Fruit fly (Drosophila melanogaster) whole organism, embryonic: ENCODE results near the gene CG8891.

Source experiments
- Adf1 ChIP-seq: fragments of 200-800 bp; sonication (Bioruptor generic); IDR thresholded peaks from 2 replicates; pipeline ENCODE4 v1.3.6; 2022; ENCODE audit warnings: missing biosample characterization, missing genetic modification characterization
- Bdp1 ChIP-seq: fragments of 200-800 bp; sonication (Bioruptor generic); optimal IDR thresholded peaks from 3 replicates; lab custom pipeline; 2016; ENCODE audit warnings: missing biosample characterization, missing genetic modification characterization
- CG10267 ChIP-seq: fragments of 200-800 bp; sonication (Bioruptor generic); optimal IDR thresholded peaks from 2 replicates; lab custom pipeline; 2018; ENCODE audit warnings: missing biosample characterization, mild to moderate bottlenecking, missing genetic modification characterization, moderate library complexity
- CG10654 ChIP-seq: fragments of 200-800 bp; sonication (Bioruptor generic); optimal IDR thresholded peaks from 2 replicates; lab custom pipeline; 2016; ENCODE audit warnings: missing biosample characterization, missing genetic modification characterization
- CG11696 ChIP-seq: fragments of 200-800 bp; sonication (Bioruptor generic); IDR thresholded peaks from 2 replicates; pipeline ENCODE4 v1.3.6; 2022; ENCODE audit warnings: missing biosample characterization, missing genetic modification characterization
- CG12299 ChIP-seq: fragments of 200-800 bp; sonication (Bioruptor generic); optimal IDR thresholded peaks from 2 replicates; lab custom pipeline; 2018; ENCODE audit warnings: missing biosample characterization, mild to moderate bottlenecking, missing genetic modification characterization
- CG12769 ChIP-seq: fragments of 200-800 bp; sonication (Bioruptor generic); optimal IDR thresholded peaks from 2 replicates; lab custom pipeline; 2019; ENCODE audit warnings: missing biosample characterization, mild to moderate bottlenecking, missing genetic modification characterization, moderate library complexity
- CG1647 ChIP-seq: fragments of 200-800 bp; sonication (Bioruptor generic); optimal IDR thresholded peaks from 3 replicates; lab custom pipeline; 2016; ENCODE audit warnings: missing biosample characterization, missing genetic modification characterization
- CG17186 ChIP-seq: fragments of 200-800 bp; sonication (Bioruptor generic); optimal IDR thresholded peaks from 3 replicates; lab custom pipeline; 2017; ENCODE audit warnings: missing biosample characterization, missing genetic modification reagents, missing genetic modification characterization
- CG17612 ChIP-seq: fragments of 200-800 bp; sonication (Bioruptor generic); IDR thresholded peaks from 2 replicates; pipeline ENCODE4 v1.3.6; 2022; ENCODE audit warnings: missing biosample characterization, missing genetic modification characterization
- CG17802 ChIP-seq: fragments of 200-800 bp; sonication (Bioruptor generic); optimal IDR thresholded peaks from 2 replicates; lab custom pipeline; 2018; ENCODE audit warnings: missing biosample characterization, mild to moderate bottlenecking, missing genetic modification characterization, moderate library complexity
- CG18764 ChIP-seq: fragments of 200-800 bp; sonication (Bioruptor generic); optimal IDR thresholded peaks from 3 replicates; lab custom pipeline; 2016; ENCODE audit warnings: missing biosample characterization, missing genetic modification characterization
- CG2199 ChIP-seq: fragments of 200-800 bp; sonication (Bioruptor generic); IDR thresholded peaks from 3 replicates; pipeline ENCODE4 v1.3.6; 2022; ENCODE audit warnings: missing biosample characterization, missing genetic modification characterization
- CG4282 ChIP-seq: fragments of 200-800 bp; sonication (Bioruptor generic); optimal IDR thresholded peaks from 2 replicates; lab custom pipeline; 2016; ENCODE audit warnings: missing biosample characterization, missing genetic modification characterization
- CG4707 ChIP-seq: fragments of 200-800 bp; sonication (Bioruptor generic); optimal IDR thresholded peaks from 2 replicates; lab custom pipeline; 2018; ENCODE audit warnings: missing biosample characterization, mild to moderate bottlenecking, missing genetic modification characterization, moderate library complexity
- CG4730 ChIP-seq: fragments of 200-800 bp; sonication (Bioruptor generic); IDR thresholded peaks from 2 replicates; pipeline ENCODE4 v1.3.6; 2022; ENCODE audit warnings: missing biosample characterization, missing genetic modification characterization
- CG7987 ChIP-seq: fragments of 200-800 bp; sonication (Bioruptor generic); optimal IDR thresholded peaks from 2 replicates; lab custom pipeline; 2018; ENCODE audit warnings: missing biosample characterization, mild to moderate bottlenecking, missing genetic modification characterization, moderate library complexity
- CG8388 ChIP-seq: fragments of 200-800 bp; sonication (Bioruptor generic); optimal IDR thresholded peaks from 2 replicates; lab custom pipeline; 2019; ENCODE audit warnings: missing biosample characterization, mild to moderate bottlenecking, missing genetic modification characterization, moderate library complexity
- CG8478 ChIP-seq: fragments of >200 bp; optimal IDR thresholded peaks from 2 replicates; lab custom pipeline; 2018
- CrebB ChIP-seq: fragments of 200-800 bp; sonication (Bioruptor generic); optimal IDR thresholded peaks from 3 replicates; lab custom pipeline; 2018; ENCODE audit warnings: missing biosample characterization, mild to moderate bottlenecking, missing genetic modification characterization
- D19B ChIP-seq: fragments of 200-800 bp; sonication (Bioruptor generic); optimal IDR thresholded peaks from 2 replicates; lab custom pipeline; 2017; ENCODE audit warnings: missing biosample characterization, mild to moderate bottlenecking, missing genetic modification characterization
- Deaf1 ChIP-seq: fragments of 200-800 bp; optimal IDR thresholded peaks from 3 replicates; lab custom pipeline; 2019; ENCODE audit warnings: missing biosample characterization, mild to moderate bottlenecking, missing genetic modification characterization, moderate library complexity
- Dek ChIP-seq: fragments of 200-800 bp; sonication (Bioruptor generic); optimal IDR thresholded peaks from 3 replicates; lab custom pipeline; 2019; ENCODE audit warnings: missing biosample characterization, mild to moderate bottlenecking, missing genetic modification characterization, moderate library complexity
- Dfd ChIP-seq, 2 experiments: fragments of >200 bp; optimal IDR thresholded peaks; 2 replicates each; lab custom pipeline; 2017; ENCODE audit warnings: missing biosample characterization in 2 of 2, missing genetic modification characterization in 2 of 2
- Dip2 ChIP-seq: fragments of 200-800 bp; sonication (Bioruptor generic); IDR thresholded peaks from 2 replicates; pipeline ENCODE4 v1.3.6; 2022; ENCODE audit warnings: missing biosample characterization, missing genetic modification characterization
- Dip3 ChIP-seq: fragments of 200-800 bp; sonication (Bioruptor generic); optimal IDR thresholded peaks from 3 replicates; lab custom pipeline; 2016; ENCODE audit warnings: missing biosample characterization, missing genetic modification characterization
- E2f1 ChIP-seq: fragments of 200-800 bp; sonication (Bioruptor generic); IDR thresholded peaks from 2 replicates; pipeline ENCODE4 v1.3.6; 2022; ENCODE audit warnings: missing biosample characterization, missing genetic modification characterization
- HLHmδ ChIP-seq: fragments of 200-800 bp; sonication (Bioruptor generic); optimal IDR thresholded peaks from 2 replicates; lab custom pipeline; 2018; ENCODE audit warnings: missing biosample characterization, mild to moderate bottlenecking, missing genetic modification characterization, moderate library complexity
- Ravus ChIP-seq: fragments of 200-800 bp; sonication (Bioruptor generic); IDR thresholded peaks from 2 replicates; pipeline ENCODE4 v1.3.6; 2022; ENCODE audit warnings: missing biosample characterization, missing genetic modification characterization
- Sin3A ChIP-seq: fragments of >200 bp; optimal IDR thresholded peaks from 2 replicates; lab custom pipeline; 2018
- Sox102F ChIP-seq: fragments of 200-800 bp; sonication (Bioruptor generic); optimal IDR thresholded peaks from 2 replicates; lab custom pipeline; 2018; ENCODE audit warnings: missing biosample characterization, mild to moderate bottlenecking, missing genetic modification characterization, moderate library complexity
- YL-1 ChIP-seq: fragments of 200-800 bp; sonication (Bioruptor generic); optimal IDR thresholded peaks from 3 replicates; lab custom pipeline; 2017; ENCODE audit warnings: missing biosample characterization, mild to moderate bottlenecking, missing genetic modification characterization
- ac ChIP-seq: fragments of 200-800 bp; sonication (Bioruptor generic); optimal IDR thresholded peaks from 3 replicates; lab custom pipeline; 2017; ENCODE audit warnings: missing biosample characterization, mild to moderate bottlenecking, missing genetic modification characterization
- btn ChIP-seq: fragments of 200-800 bp; sonication (Bioruptor generic); optimal IDR thresholded peaks from 2 replicates; lab custom pipeline; 2016; ENCODE audit warnings: missing biosample characterization, missing genetic modification characterization
- chn ChIP-seq: fragments of 200-800 bp; sonication (Bioruptor generic); optimal IDR thresholded peaks from 2 replicates; lab custom pipeline; 2016; ENCODE audit warnings: missing biosample characterization, missing genetic modification characterization
- fru ChIP-seq: fragments of >200 bp; optimal IDR thresholded peaks from 2 replicates; lab custom pipeline; 2017
- gfzf ChIP-seq: fragments of 200-800 bp; sonication (Bioruptor generic); optimal IDR thresholded peaks from 2 replicates; lab custom pipeline; 2016; ENCODE audit warnings: missing biosample characterization, mild to moderate bottlenecking, missing genetic modification characterization, moderate library complexity
- gro ChIP-seq: fragments of 200-800 bp; sonication (Bioruptor generic); optimal IDR thresholded peaks from 2 replicates; lab custom pipeline; 2016; ENCODE audit warnings: missing biosample characterization, missing genetic modification characterization
- ken ChIP-seq: fragments of 200-800 bp; sonication (Bioruptor generic); IDR thresholded peaks from 3 replicates; pipeline ENCODE4 v1.3.6; 2022; ENCODE audit warnings: missing biosample characterization, missing genetic modification characterization
- lab ChIP-seq: fragments of 200-800 bp; sonication (Bioruptor generic); optimal IDR thresholded peaks from 3 replicates; lab custom pipeline; 2017; ENCODE audit warnings: missing biosample characterization, missing genetic modification characterization, mild to moderate bottlenecking, moderate library complexity, missing genetic modification reagents
- mirr ChIP-seq: fragments of 200-800 bp; sonication (Bioruptor generic); optimal IDR thresholded peaks from 3 replicates; lab custom pipeline; 2018; ENCODE audit warnings: missing biosample characterization, mild to moderate bottlenecking, missing genetic modification characterization
- pan ChIP-seq, 4 experiments: fragments of >200 bp in 3 of 4; fragments of 200-800 bp in 1 of 4; sonication (Bioruptor generic) in 1 of 4; optimal IDR thresholded peaks in 3 of 4; IDR thresholded peaks in 1 of 4; 2 replicates each; pipeline versions ENCODE4 v1.3.6 to Lab custom; 2017 to 2022; ENCODE audit warnings: missing biosample characterization in 2 of 4, missing genetic modification characterization in 2 of 4, mixed read lengths in 1 of 4
- phol ChIP-seq: fragments of 200-800 bp; sonication (Bioruptor generic); optimal IDR thresholded peaks from 3 replicates; lab custom pipeline; 2018; ENCODE audit warnings: missing biosample characterization, mild to moderate bottlenecking, missing genetic modification characterization, moderate library complexity
- ranshi ChIP-seq: fragments of 200-800 bp; sonication (Bioruptor generic); IDR thresholded peaks from 2 replicates; pipeline ENCODE4 v1.3.6; 2022; ENCODE audit warnings: missing biosample characterization, missing genetic modification characterization
- repo ChIP-seq: fragments of 200-800 bp; sonication (Bioruptor generic); optimal IDR thresholded peaks from 2 replicates; lab custom pipeline; 2016; ENCODE audit warnings: missing biosample characterization, missing genetic modification characterization
- schlank ChIP-seq: fragments of 200-800 bp; sonication (Bioruptor generic); optimal IDR thresholded peaks from 2 replicates; lab custom pipeline; 2018; ENCODE audit warnings: missing biosample characterization, mild to moderate bottlenecking, missing genetic modification characterization
- scrt ChIP-seq: fragments of 200-800 bp; sonication (Bioruptor generic); optimal IDR thresholded peaks from 2 replicates; lab custom pipeline; 2018; ENCODE audit warnings: missing biosample characterization, mild to moderate bottlenecking, missing genetic modification characterization, moderate library complexity
- ssp ChIP-seq: fragments of 200-800 bp; sonication (Bioruptor generic); IDR thresholded peaks from 2 replicates; pipeline ENCODE4 v1.3.6; 2022; ENCODE audit warnings: missing biosample characterization, missing genetic modification characterization
- tll ChIP-seq, 2 experiments: fragments of 200-800 bp in 1 of 2; fragments of >200 bp in 1 of 2; sonication (Bioruptor generic) in 1 of 2; optimal IDR thresholded peaks; 2 replicates each; lab custom pipeline; 2017 to 2019; ENCODE audit warnings: missing biosample characterization in 2 of 2, missing genetic modification characterization in 2 of 2, mild to moderate bottlenecking in 1 of 2, moderate library complexity in 1 of 2
- tup ChIP-seq: fragments of 200-800 bp; sonication (Bioruptor generic); optimal IDR thresholded peaks from 2 replicates; lab custom pipeline; 2016; ENCODE audit warnings: missing biosample characterization, mild to moderate bottlenecking, missing genetic modification characterization, moderate library complexity

The CG8891 gene

dm6 chr2L:4976988-4977551 is 2.1 kb downstream of the CG8891 start, which contains the start of the genes Gmd and CG3792 (continued):
- TF ChIP-seq CG18764 (GFP tag; lab: Kevin White, UChicago) (peak; percentile 96), scrt (no peak), fru (lab: Kevin White, UChicago) (no peak), phol (tag; lab: Kevin White, UChicago) (peak; percentile 96), CG1647 (GFP tag; lab: Kevin White, UChicago) (peak; percentile 90), Dek (tag; lab: Kevin White, UChicago) (peak; percentile 91), D19B (GFP tag; lab: Kevin White, UChicago) (peak; percentile 85), CG8388 (peak; percentile 82), tup (GFP tag; lab: Kevin White, UChicago) (peak; percentile 78), CG4707 (GFP tag; lab: Kevin White, UChicago) (peak; percentile 95), mirr (GFP tag; lab: Kevin White, UChicago) (peak; percentile 83), Ravus (peak; percentile 86), CG12299 (tag; lab: Kevin White, UChicago) (peak; percentile 89), CG17186 (GFP tag; lab: Kevin White, UChicago) (peak; percentile 63), CG17612 (peak; percentile 91), CG17802 (tag; lab: Kevin White, UChicago) (peak; percentile 81), CG12769 (tag; lab: Kevin White, UChicago) (no peak), Dip2 (GFP tag; lab: Robert Waterston, UW) (peak; percentile 59; the same call in 1 of the 2 replicates), CG8478 (lab: Kevin White, UChicago) (no peak), CG10654 (GFP tag; lab: Kevin White, UChicago) (peak; percentile 92), ranshi (GFP tag; lab: Robert Waterston, UW) (peak; percentile 97), E2f1 (GFP tag; lab: Robert Waterston, UW) (peak; percentile 96), repo (peak; percentile 86), ssp (GFP tag; lab: Robert Waterston, UW) (peak; percentile 91), CrebB (tag; lab: Kevin White, UChicago) (peak; percentile 77), CG11696 (GFP tag; lab: Robert Waterston, UW) (peak; percentile 89), Bdp1 (GFP tag; lab: Kevin White, UChicago) (peak; percentile 88), pan (optimal IDR thresholded peaks at IDR 0.05; lab: Kevin White, UChicago) (no peak), pan (GFP tag; optimal IDR thresholded peaks at IDR 0.05 in 1 of 2, IDR thresholded peaks at IDR 0.05 in 1 of 2) (peak in 1 of 2 experiments; percentile 96), YL-1 (GFP tag; lab: Kevin White, UChicago) (peak; percentile 82), tll (GFP tag; optimal IDR thresholded peaks at IDR 0.05; lab: Kevin White, UChicago) (peak; percentile 14 to 44), Dip3 (GFP tag; lab: Kevin White, UChicago) (peak; percentile 92), Sin3A (lab: Kevin White, UChicago) (peak; percentile 82), CG2199 (GFP tag; lab: Robert Waterston, UW) (peak; percentile 81; the same call in 1 of the 3 replicates), lab (GFP tag; lab: Kevin White, UChicago) (peak; percentile 97), Sox102F (GFP tag; lab: Kevin White, UChicago) (peak; percentile 94), CG7987 (GFP tag; lab: Kevin White, UChicago) (peak; percentile 83), ken (GFP tag; lab: Robert Waterston, UW) (peak; percentile 95), gro (peak; percentile 87), gfzf (GFP tag; lab: Kevin White, UChicago) (peak; percentile 25), Dfd (GFP tag; optimal IDR thresholded peaks at IDR 0.05; lab: Kevin White, UChicago) (no peak), ac (GFP tag; lab: Kevin White, UChicago) (peak; percentile 73), CG4730 (GFP tag; lab: Robert Waterston, UW) (peak; percentile 95), Deaf1 (tag; lab: Kevin White, UChicago) (no peak), Adf1 (GFP tag; lab: Robert Waterston, UW) (peak; percentile 83), CG10267 (tag; lab: Kevin White, UChicago) (peak; percentile 98), schlank (peak; percentile 82), HLHmδ (GFP tag; lab: Kevin White, UChicago) (no peak), btn (GFP tag; lab: Kevin White, UChicago) (peak; percentile 68), chn (peak; percentile 96), CG4282 (GFP tag; lab: Kevin White, UChicago) (peak; percentile 96)
